Fruit fly (Drosophila melanogaster) Kc167 (cell line): ENCODE data around the gene Miga.

ENCODE experiments used
- Sin3A ChIP-seq: fragments of >200 bp; optimal IDR thresholded peaks from 2 replicates; lab custom pipeline; 2018; ENCODE audit warnings: missing external identifiers
- h ChIP-seq: fragments of >200 bp; optimal IDR thresholded peaks from 3 replicates; lab custom pipeline; 2018; ENCODE audit warnings: missing external identifiers
- insv ChIP-seq: fragments of >200 bp; optimal IDR thresholded peaks from 3 replicates; lab custom pipeline; 2018; ENCODE audit warnings: missing external identifiers
- psq ChIP-seq: fragments of >200 bp; optimal IDR thresholded peaks from 2 replicates; lab custom pipeline; 2017; ENCODE audit warnings: missing external identifiers
- ttk ChIP-seq: sonication (Bioruptor generic); optimal IDR thresholded peaks from 2 replicates; lab custom pipeline; 2017; ENCODE audit warnings: missing external identifiers

DNA sequence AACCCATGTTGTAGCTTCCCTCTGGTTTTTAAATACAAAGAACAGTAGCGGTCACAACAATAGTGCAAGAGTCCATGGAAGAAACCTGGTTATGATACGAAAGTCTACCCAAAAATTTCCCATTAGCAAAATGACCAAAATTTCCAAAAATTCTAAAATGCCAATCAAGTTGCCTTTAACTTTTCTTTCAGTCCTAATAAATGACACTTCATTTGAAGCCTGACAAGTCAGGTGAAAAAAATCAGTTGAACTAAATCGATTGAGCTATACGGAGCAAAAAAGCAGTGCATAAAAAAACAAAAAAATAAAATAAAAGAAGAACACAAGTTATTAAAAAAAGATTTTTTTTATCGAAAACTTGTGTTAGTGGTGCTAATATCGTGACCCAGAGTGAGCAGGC is 22.0 kb downstream of the Miga start:
- TF ChIP-seq psq (lab: Kevin White, UChicago) (no peak), ttk (no peak), Sin3A (lab: Kevin White, UChicago) (no peak), h (lab: Kevin White, UChicago) (no peak), insv (lab: Kevin White, UChicago) (no peak)
